Fruit fly (Drosophila melanogaster) whole organism, embryonic: Measurements from ENCODE around the gene CycC.

Source experiments
- Abd-B ChIP-seq: fragments of 200-800 bp; sonication (Bioruptor generic); optimal IDR thresholded peaks from 2 replicates; lab custom pipeline; 2018; ENCODE audit warnings: missing biosample characterization, mild to moderate bottlenecking, missing genetic modification characterization, moderate library complexity
- Blimp-1 ChIP-seq: fragments of 200-800 bp; sonication (Bioruptor generic); optimal IDR thresholded peaks from 3 replicates; lab custom pipeline; 2018; ENCODE audit warnings: missing biosample characterization, missing genetic modification characterization, mild to moderate bottlenecking, moderate library complexity, missing genetic modification reagents
- CG10274 ChIP-seq: fragments of 200-800 bp; sonication (Bioruptor generic); optimal IDR thresholded peaks from 3 replicates; lab custom pipeline; 2017; ENCODE audit warnings: missing biosample characterization, mild to moderate bottlenecking, missing genetic modification characterization
- CG10543 ChIP-seq: fragments of 200-800 bp; sonication (Bioruptor generic); optimal IDR thresholded peaks from 3 replicates; lab custom pipeline; 2017; ENCODE audit warnings: missing biosample characterization, mild to moderate bottlenecking, missing genetic modification characterization, moderate library complexity
- CG11247 ChIP-seq: fragments of 200-800 bp; sonication (Bioruptor generic); IDR thresholded peaks from 2 replicates; pipeline ENCODE4 v1.3.6; 2022; ENCODE audit warnings: missing biosample characterization, missing genetic modification characterization
- CG11695 ChIP-seq: fragments of 200-800 bp; sonication (Bioruptor generic); IDR thresholded peaks from 3 replicates; pipeline ENCODE4 v1.3.6; 2022; ENCODE audit warnings: missing biosample characterization, missing genetic modification characterization
- CG12104 ChIP-seq: fragments of 200-800 bp; sonication (Bioruptor generic); optimal IDR thresholded peaks from 3 replicates; lab custom pipeline; 2016; ENCODE audit warnings: missing biosample characterization, missing genetic modification characterization
- CG1233 ChIP-seq: fragments of 200-800 bp; sonication (Bioruptor generic); optimal IDR thresholded peaks from 4 replicates; lab custom pipeline; 2018; ENCODE audit warnings: missing biosample characterization, mild to moderate bottlenecking, missing genetic modification characterization
- CG15073 ChIP-seq: fragments of 200-800 bp; sonication (Bioruptor generic); optimal IDR thresholded peaks from 2 replicates; lab custom pipeline; 2016; ENCODE audit warnings: missing biosample characterization, missing genetic modification characterization
- CG1647 ChIP-seq: fragments of 200-800 bp; sonication (Bioruptor generic); optimal IDR thresholded peaks from 3 replicates; lab custom pipeline; 2016; ENCODE audit warnings: missing biosample characterization, missing genetic modification characterization
- CG17186 ChIP-seq: fragments of 200-800 bp; sonication (Bioruptor generic); optimal IDR thresholded peaks from 3 replicates; lab custom pipeline; 2017; ENCODE audit warnings: missing biosample characterization, missing genetic modification reagents, missing genetic modification characterization
- CG17829 ChIP-seq: fragments of 200-800 bp; optimal IDR thresholded peaks from 2 replicates; lab custom pipeline; 2019; ENCODE audit warnings: missing biosample characterization, mild to moderate bottlenecking, missing genetic modification characterization, moderate library complexity
- CG2116 ChIP-seq: fragments of 200-800 bp; sonication (Bioruptor generic); optimal IDR thresholded peaks from 3 replicates; lab custom pipeline; 2018; ENCODE audit warnings: missing biosample characterization, mild to moderate bottlenecking, missing genetic modification characterization
- CG34422 ChIP-seq: fragments of 200-800 bp; sonication (Bioruptor generic); IDR thresholded peaks from 3 replicates; pipeline ENCODE4 v1.3.6; 2022; ENCODE audit warnings: missing biosample characterization, missing genetic modification characterization
- CG3726 ChIP-seq: fragments of 200-800 bp; sonication (Bioruptor generic); IDR thresholded peaks from 3 replicates; pipeline ENCODE4, ENCODE4 v1.3.6; 2022; ENCODE audit warnings: missing biosample characterization, missing genetic modification characterization
- CG6813 ChIP-seq: fragments of 200-800 bp; sonication (Bioruptor generic); optimal IDR thresholded peaks from 2 replicates; lab custom pipeline; 2017; ENCODE audit warnings: missing biosample characterization, missing genetic modification characterization, mild to moderate bottlenecking, moderate library complexity, missing genetic modification reagents
- CG7786 ChIP-seq: fragments of 200-800 bp; sonication (Bioruptor generic); optimal IDR thresholded peaks from 2 replicates; lab custom pipeline; 2016; ENCODE audit warnings: missing biosample characterization, missing genetic modification characterization
- CG8290 ChIP-seq, 3 experiments: fragments of 200-800 bp; sonication (Bioruptor generic); optimal IDR thresholded peaks; 2 replicates each; lab custom pipeline; 2016 to 2019; ENCODE audit warnings: missing biosample characterization in 3 of 3, missing genetic modification characterization in 3 of 3, mild to moderate bottlenecking in 2 of 3, moderate library complexity in 1 of 3
- CG8388 ChIP-seq: fragments of 200-800 bp; sonication (Bioruptor generic); optimal IDR thresholded peaks from 2 replicates; lab custom pipeline; 2019; ENCODE audit warnings: missing biosample characterization, mild to moderate bottlenecking, missing genetic modification characterization, moderate library complexity
- CG8478 ChIP-seq: fragments of >200 bp; optimal IDR thresholded peaks from 2 replicates; lab custom pipeline; 2018
- CG9817 ChIP-seq: fragments of 200-800 bp; sonication (Bioruptor generic); optimal IDR thresholded peaks from 2 replicates; lab custom pipeline; 2018; ENCODE audit warnings: missing biosample characterization, mild to moderate bottlenecking, missing genetic modification characterization, moderate library complexity
- CHES-1-like ChIP-seq: fragments of 200-800 bp; sonication (Bioruptor generic); optimal IDR thresholded peaks from 2 replicates; lab custom pipeline; 2016; ENCODE audit warnings: missing biosample characterization, missing genetic modification characterization
- CTCF ChIP-seq: fragments of 200-800 bp; sonication (Bioruptor generic); optimal IDR thresholded peaks from 2 replicates; lab custom pipeline; 2017; ENCODE audit warnings: missing biosample characterization, mild to moderate bottlenecking, missing genetic modification characterization, moderate library complexity
- Dp ChIP-seq: fragments of 200-800 bp; sonication (Bioruptor generic); optimal IDR thresholded peaks from 2 replicates; lab custom pipeline; 2018; ENCODE audit warnings: missing biosample characterization, mild to moderate bottlenecking, missing genetic modification characterization, moderate library complexity
- Fer1 ChIP-seq: fragments of 200-800 bp; sonication (Bioruptor generic); optimal IDR thresholded peaks from 2 replicates; lab custom pipeline; 2017; ENCODE audit warnings: missing biosample characterization, mild to moderate bottlenecking, missing genetic modification characterization
- H2.0 ChIP-seq: fragments of 200-800 bp; sonication (Bioruptor generic); IDR thresholded peaks from 2 replicates; pipeline ENCODE4 v1.3.6; 2022; ENCODE audit warnings: missing biosample characterization, missing genetic modification characterization
- HLH4C ChIP-seq: fragments of 200-800 bp; sonication (Bioruptor generic); IDR thresholded peaks from 3 replicates; pipeline ENCODE4 v1.3.6; 2022; ENCODE audit warnings: missing biosample characterization, missing genetic modification characterization; ENCODE audit not compliant: partially characterized antibody
- HmgD ChIP-seq: fragments of 200-800 bp; sonication (Bioruptor generic); optimal IDR thresholded peaks from 3 replicates; lab custom pipeline; 2016; ENCODE audit warnings: missing biosample characterization, missing genetic modification characterization
- Lpt ChIP-seq: fragments of >200 bp; optimal IDR thresholded peaks from 2 replicates; lab custom pipeline; 2018; ENCODE audit warnings: missing biosample characterization, missing genetic modification characterization
- MESR4 ChIP-seq: fragments of 200-800 bp; sonication (Bioruptor generic); optimal IDR thresholded peaks from 2 replicates; lab custom pipeline; 2018; ENCODE audit warnings: missing biosample characterization, mild to moderate bottlenecking, missing genetic modification characterization, moderate library complexity
- MTF-1 ChIP-seq: fragments of 200-800 bp; sonication (Bioruptor generic); optimal IDR thresholded peaks from 2 replicates; lab custom pipeline; 2018; ENCODE audit warnings: missing biosample characterization, mild to moderate bottlenecking, missing genetic modification characterization, borderline replicate concordance
- Med ChIP-seq: fragments of 200-800 bp; sonication (Bioruptor generic); peaks from one replicate; lab custom pipeline; 2016; ENCODE audit warnings: missing biosample characterization, missing genetic modification characterization, mild to moderate bottlenecking, inconsistent platforms, moderate library complexity
- NfI ChIP-seq: fragments of 200-800 bp; sonication (Bioruptor generic); optimal IDR thresholded peaks from 3 replicates; lab custom pipeline; 2018; ENCODE audit warnings: missing biosample characterization, mild to moderate bottlenecking, missing genetic modification characterization, moderate library complexity
- Pdp1 ChIP-seq, 2 experiments: fragments of 200-800 bp; sonication (Bioruptor generic); optimal IDR thresholded peaks; 3 replicates each; lab custom pipeline; 2016; ENCODE audit warnings: missing biosample characterization in 2 of 2, missing genetic modification characterization in 2 of 2, mild to moderate bottlenecking in 1 of 2, moderate library complexity in 1 of 2
- Poxn ChIP-seq: fragments of 200-800 bp; sonication (Bioruptor generic); IDR thresholded peaks from 2 replicates; pipeline ENCODE4 v1.3.6; 2022; ENCODE audit warnings: missing biosample characterization, missing genetic modification characterization
- Sox100B ChIP-seq: fragments of 200-800 bp; sonication (Bioruptor generic); optimal IDR thresholded peaks from 3 replicates; lab custom pipeline; 2018; ENCODE audit warnings: missing biosample characterization, mild to moderate bottlenecking, missing genetic modification characterization
- al ChIP-seq: fragments of 200-800 bp; sonication (Bioruptor generic); IDR thresholded peaks from 2 replicates; pipeline ENCODE4 v1.3.6; 2022; ENCODE audit warnings: missing biosample characterization, missing genetic modification characterization
- danr ChIP-seq: fragments of 200-800 bp; sonication (Bioruptor generic); IDR thresholded peaks from 2 replicates; pipeline ENCODE4 v1.3.6; 2022; ENCODE audit warnings: missing biosample characterization, missing genetic modification characterization
- dati ChIP-seq: fragments of 200-800 bp; sonication (Bioruptor generic); IDR thresholded peaks from 2 replicates; pipeline ENCODE4 v1.3.6; 2022; ENCODE audit warnings: missing biosample characterization, missing genetic modification characterization
- dm ChIP-seq: fragments of 200-800 bp; sonication (Bioruptor generic); optimal IDR thresholded peaks from 3 replicates; lab custom pipeline; 2016; ENCODE audit warnings: missing biosample characterization, missing genetic modification characterization
- en ChIP-seq: fragments of 200-800 bp; sonication (Bioruptor generic); optimal IDR thresholded peaks from 2 replicates; lab custom pipeline; 2016; ENCODE audit warnings: missing biosample characterization, missing genetic modification characterization
- fd3F ChIP-seq: fragments of 200-800 bp; sonication (Bioruptor generic); optimal IDR thresholded peaks from 2 replicates; lab custom pipeline; 2018; ENCODE audit warnings: missing biosample characterization, mild to moderate bottlenecking, missing genetic modification characterization, moderate library complexity
- ham ChIP-seq: fragments of 200-800 bp; sonication (Bioruptor generic); IDR thresholded peaks from 2 replicates; pipeline ENCODE4 v1.3.6; 2022; ENCODE audit warnings: missing biosample characterization, missing genetic modification characterization
- lbe ChIP-seq: fragments of 200-800 bp; sonication (Bioruptor generic); optimal IDR thresholded peaks from 2 replicates; lab custom pipeline; 2016; ENCODE audit warnings: missing biosample characterization, mild to moderate bottlenecking, missing genetic modification characterization
- mld ChIP-seq: fragments of 200-800 bp; sonication (Bioruptor generic); IDR thresholded peaks from 3 replicates; pipeline ENCODE4 v1.3.6; 2022; ENCODE audit warnings: missing biosample characterization, missing genetic modification characterization; ENCODE audit not compliant: partially characterized antibody
- nau ChIP-seq: fragments of 200-800 bp; sonication (Bioruptor generic); optimal IDR thresholded peaks from 3 replicates; lab custom pipeline; 2017; ENCODE audit warnings: missing biosample characterization, mild to moderate bottlenecking, missing genetic modification characterization, missing genetic modification reagents
- nerfin-1 ChIP-seq: fragments of 200-800 bp; sonication (Bioruptor generic); optimal IDR thresholded peaks from 3 replicates; lab custom pipeline; 2019; ENCODE audit warnings: missing biosample characterization, mild to moderate bottlenecking, missing genetic modification characterization, moderate library complexity
- sim ChIP-seq: fragments of 200-800 bp; sonication (Bioruptor generic); IDR thresholded peaks from 2 replicates; pipeline ENCODE4 v1.3.6; 2022; ENCODE audit warnings: missing biosample characterization, missing genetic modification characterization
- sna ChIP-seq: fragments of 200-800 bp; sonication (Bioruptor generic); IDR thresholded peaks from 2 replicates; pipeline ENCODE4 v1.3.6; 2022; ENCODE audit warnings: missing biosample characterization, missing genetic modification characterization; ENCODE audit not compliant: partially characterized antibody
- zen2 ChIP-seq: fragments of 200-800 bp; sonication (Bioruptor generic); IDR thresholded peaks from 3 replicates; pipeline ENCODE4 v1.3.6; 2022; ENCODE audit warnings: missing biosample characterization, missing genetic modification characterization; ENCODE audit not compliant: partially characterized antibody

Gene CycC

dm6 chr3R:14879207-14879863, 10.7 kb downstream of the CycC start, which contains the start of gene CG3631 (continued):
- TF ChIP-seq CG17829 (tag; lab: Kevin White, UChicago) (peak; percentile 5), CG11247 (GFP tag; lab: Robert Waterston, UW) (no peak), CG10274 (GFP tag; lab: Kevin White, UChicago) (no peak), CG3726 (GFP tag; lab: Robert Waterston, UW) (no peak), sim (GFP tag; lab: Robert Waterston, UW) (no peak), mld (0 out of 3 replicates have a peak, but pooled peaks have one; percentile 6), sna (GFP tag; lab: Robert Waterston, UW) (0 out of 2 replicates have a peak, but pooled peaks have one; percentile 14), Lpt (GFP tag; lab: Kevin White, UChicago) (no peak), lbe (GFP tag; lab: Kevin White, UChicago) (no peak), CG1647 (GFP tag; lab: Kevin White, UChicago) (no peak), al (GFP tag; lab: Robert Waterston, UW) (no peak), nerfin-1 (tag; lab: Kevin White, UChicago) (no peak), danr (no peak), dm (GFP tag; lab: Kevin White, UChicago) (peak; percentile 65), Poxn (no peak), fd3F (GFP tag; lab: Kevin White, UChicago) (no peak), CG15073 (no peak), MTF-1 (GFP tag; lab: Kevin White, UChicago) (no peak), H2.0 (GFP tag; lab: Robert Waterston, UW) (no peak), CG6813 (GFP tag; lab: Kevin White, UChicago) (no peak), dati (no peak), Sox100B (no peak), CG11695 (no peak), MESR4 (GFP tag; lab: Kevin White, UChicago) (no peak), zen2 (no peak), Dp (GFP tag; lab: Kevin White, UChicago) (peak; percentile 95), CG8388 (GFP tag; lab: Kevin White, UChicago) (no peak), HLH4C (GFP tag; lab: Robert Waterston, UW) (peak; percentile 43; the same call in 1 of the 3 replicates), CHES-1-like (GFP tag; lab: Kevin White, UChicago) (peak; percentile 55), CG8478 (lab: Kevin White, UChicago) (no peak), CTCF (GFP tag; lab: Kevin White, UChicago) (peak; percentile 21), Pdp1 (GFP tag; optimal IDR thresholded peaks at IDR 0.05; lab: Kevin White, UChicago) (peak in 1 of 2 experiments; percentile 81), Blimp-1 (GFP tag; lab: Kevin White, UChicago) (no peak), CG17186 (no peak), CG34422 (GFP tag; lab: Robert Waterston, UW) (peak; percentile 87; the same call in 2 of the 3 replicates), CG9817 (tag; lab: Kevin White, UChicago) (no peak), CG2116 (peak; percentile 30), NfI (no peak), CG1233 (GFP tag; lab: Kevin White, UChicago) (no peak), CG8290 (GFP tag; optimal IDR thresholded peaks at IDR 0.05; lab: Kevin White, UChicago) (no peak), CG8290 (tag; optimal IDR thresholded peaks at IDR 0.05; lab: Kevin White, UChicago) (no peak), en (GFP tag; lab: Kevin White, UChicago) (no peak), ham (GFP tag; lab: Robert Waterston, UW) (no peak), Abd-B (GFP tag; lab: Kevin White, UChicago) (no peak), Med (GFP tag; lab: Kevin White, UChicago) (peak; percentile 32), CG7786 (no peak), CG10543 (GFP tag; lab: Kevin White, UChicago) (no peak), CG12104 (no peak), Fer1 (GFP tag; lab: Kevin White, UChicago) (no peak), nau (GFP tag; lab: Kevin White, UChicago) (no peak), HmgD (GFP tag; lab: Kevin White, UChicago) (no peak)
